Fruit fly (Drosophila melanogaster): ENCODE measurements around the gene CG15011.

DNA sequence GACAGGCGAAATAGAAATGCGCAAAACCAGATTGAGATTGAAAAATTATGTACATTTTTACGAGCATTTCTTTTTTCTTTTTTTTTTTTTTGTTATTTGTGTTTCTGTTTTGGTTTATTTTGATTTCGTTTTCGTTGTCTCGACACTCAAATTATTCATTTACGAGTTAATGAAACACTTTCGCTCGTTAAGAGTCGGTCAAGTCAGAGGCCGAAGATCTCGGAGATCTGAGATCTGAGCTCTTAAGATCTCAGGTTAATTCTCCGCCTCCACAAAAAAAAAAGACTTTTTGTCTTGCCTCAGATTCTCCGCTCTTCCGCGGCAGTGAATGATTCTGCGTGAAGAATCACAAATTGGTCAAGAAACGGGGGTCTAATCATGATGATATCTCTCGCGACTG is 6.9 kb upstream of the CG15011 start:
- TF ChIP-seq Pif1B (GFP tag; optimal IDR thresholded peaks at IDR 0.05): no peak
- TF ChIP-seq CG34367 (tag; optimal IDR thresholded peaks at IDR 0.05): no peak
- no peak for TF ChIP-seq EcR (GFP tag; optimal IDR thresholded peaks at IDR 0.05)

All from whole organism, pupa.